Fruit fly (Drosophila melanogaster): ENCODE measurements around the gene CG3407.

The CG3407 gene

dm6 chr2L:3825413-3825812, 12.2 kb upstream of the CG3407 start, which contains the start of gene slp1 (continued):
- TF ChIP-seq pnt (GFP tag; optimal IDR thresholded peaks at IDR 0.05) (no peak), CG2199 (GFP tag; IDR thresholded peaks at IDR 0.05) (peak; percentile 41; the same call in 1 of the 3 replicates), odd (GFP tag; optimal IDR thresholded peaks at IDR 0.05) (no peak), gsb-n (tag; optimal IDR thresholded peaks at IDR 0.05) (peak; percentile 28), CG11398 (GFP tag; optimal IDR thresholded peaks at IDR 0.05) (no peak), pfk (GFP tag; optimal IDR thresholded peaks at IDR 0.05) (peak; percentile 3), crol (GFP tag; IDR thresholded peaks at IDR 0.05) (peak; percentile 56; the same call in 1 of the 2 replicates), fd102C (GFP tag; optimal IDR thresholded peaks at IDR 0.05) (peak; percentile 12), zf30C (GFP tag; optimal IDR thresholded peaks at IDR 0.05) (peak; percentile 16), cad (GFP tag; optimal IDR thresholded peaks at IDR 0.05) (peak; percentile 36), insv (GFP tag; optimal IDR thresholded peaks at IDR 0.05) (peak in 1 of 2 experiments; percentile 20), CG8765 (GFP tag; IDR thresholded peaks at IDR 0.05) (0 out of 2 replicates have a peak, but pooled peaks have one; percentile 7), MBD-R2 (GFP tag; IDR thresholded peaks at IDR 0.05) (no peak), Trl (optimal IDR thresholded peaks at IDR 0.05) (peak in 1 of 2 experiments; percentile 30), Trl (GFP tag; optimal IDR thresholded peaks at IDR 0.05) (no peak), jing (GFP tag; optimal IDR thresholded peaks at IDR 0.05) (peak; percentile 5), chinmo (GFP tag; IDR thresholded peaks at IDR 0.05; ENCODE audit: partially characterized antibody) (0 out of 4 replicates have a peak, but pooled peaks have one; percentile 44), cg (GFP tag; optimal IDR thresholded peaks at IDR 0.05) (peak; percentile 77), seq (GFP tag; IDR thresholded peaks at IDR 0.05) (peak; percentile 93), CG30020 (tag; optimal IDR thresholded peaks at IDR 0.05) (no peak), Nf-YB (GFP tag; optimal IDR thresholded peaks at IDR 0.05) (peak; percentile 97), tna (GFP tag; IDR thresholded peaks at IDR 0.05; ENCODE audit: partially characterized antibody) (0 out of 2 replicates have a peak, but pooled peaks have one; percentile 23), CG12071 (GFP tag; optimal IDR thresholded peaks at IDR 0.05) (peak; percentile 5), Pdp1 (GFP tag; optimal IDR thresholded peaks at IDR 0.05) (no peak), kni (GFP tag; optimal IDR thresholded peaks at IDR 0.05) (peak; percentile 51), phol (tag; optimal IDR thresholded peaks at IDR 0.05) (peak; percentile 0), CG6791 (GFP tag; IDR thresholded peaks at IDR 0.05; ENCODE audit: partially characterized antibody) (0 out of 3 replicates have a peak, but pooled peaks have one; percentile 46), CG10321 (GFP tag; IDR thresholded peaks at IDR 0.05) (peak; percentile 92), Jarid2 (GFP tag; optimal IDR thresholded peaks at IDR 0.05) (peak; percentile 94), z (GFP tag; IDR thresholded peaks at IDR 0.05) (peak; percentile 58; the same call in 1 of the 3 replicates), bbx (GFP tag; IDR thresholded peaks at IDR 0.05; ENCODE audit: partially characterized antibody) (peak; percentile 38; the same call in 1 of the 2 replicates), ewg (GFP tag; optimal IDR thresholded peaks at IDR 0.05) (peak; percentile 51), chm (GFP tag; IDR thresholded peaks at IDR 0.05) (peak; percentile 12; the same call in 1 of the 2 replicates), Opbp (GFP tag; IDR thresholded peaks at IDR 0.05; ENCODE audit: partially characterized antibody) (peak; percentile 55; the same call in 2 of the 3 replicates), so (GFP tag; IDR thresholded peaks at IDR 0.05) (peak; percentile 28; the same call in 1 of the 3 replicates), inv (GFP tag; IDR thresholded peaks at IDR 0.05; ENCODE audit: partially characterized antibody) (no peak), HLHmδ (GFP tag; optimal IDR thresholded peaks at IDR 0.05) (peak; percentile 13), sens (GFP tag) (peak; percentile 65)

dm6 chr2L:3823835-3824234, 10.6 kb upstream of the CG3407 start:
- TF ChIP-seq twi (tag; optimal IDR thresholded peaks at IDR 0.05), result peak; percentile 89
- TF ChIP-seq pan (optimal IDR thresholded peaks at IDR 0.05), result peak in 1 of 2 experiments; percentile 37
- TF ChIP-seq pan (GFP tag; optimal IDR thresholded peaks at IDR 0.05 in 1 of 2, IDR thresholded peaks at IDR 0.05 in 1 of 2), result no peak
- peak; percentile 69 for TF ChIP-seq CG8388 (GFP tag; optimal IDR thresholded peaks at IDR 0.05)
- no peak for TF ChIP-seq HLHmδ (GFP tag; optimal IDR thresholded peaks at IDR 0.05)

Measured in whole organism, embryonic.